Fruit fly (Drosophila melanogaster) ovary, adult (tissue): Measurements from ENCODE around the gene CG3457.

Experiments used
- CG17801 ChIP-seq: fragments of 200-800 bp; optimal IDR thresholded peaks from 2 replicates; lab custom pipeline; 2019; ENCODE audit warnings: missing biosample characterization, mild to moderate bottlenecking, missing genetic modification characterization, moderate library complexity; ENCODE audit not compliant: partially characterized antibody

CG3457 gene

dm6 chrX:2184563-2184962, 3.1 kb upstream of the CG3457 start, which contains the start of the genes Nmd3 and CG17776:
Gene Nmd3 (minus strand): TSS chrX:2184668.
Gene CG17776 (plus strand): TSS chrX:2184725.
- peak; percentile 52 for TF ChIP-seq CG17801 (GFP tag; lab: Kevin White, UChicago)

- TF ChIP-seq CG17801 (GFP tag; lab: Kevin White, UChicago), result no peak
Measured at dm6 chrX:2186555-2186954, 1.1 kb upstream of the CG3457 start, which contains the start of gene CG17777. Gene CG17777 (plus strand): TSS chrX:2186855.

dm6 chrX:2188888-2189287, 1.3 kb downstream of the CG3457 start, which contains the start of gene Mct1:
Gene Mct1 (plus strand): TSS chrX:2189188.
- TF ChIP-seq CG17801 (GFP tag; lab: Kevin White, UChicago), result no peak

- TF ChIP-seq CG17801 (GFP tag; lab: Kevin White, UChicago), result no peak
Measured at dm6 chrX:2191896-2192295, 4.3 kb downstream of the CG3457 start.

dm6 chrX:2193158-2193557, 5.5 kb downstream of the CG3457 start:
- no peak for TF ChIP-seq CG17801 (GFP tag; lab: Kevin White, UChicago)

dm6 chrX:2193809-2194207, 6.2 kb downstream of the CG3457 start, which contains the start of gene CG14053:
Gene CG14053 (minus strand): TSS chrX:2193909.
- TF ChIP-seq CG17801 (GFP tag; lab: Kevin White, UChicago), result no peak

- peak; percentile 24 for TF ChIP-seq CG17801 (GFP tag; lab: Kevin White, UChicago)
Measured at dm6 chrX:2194208-2195094, 6.8 kb downstream of the CG3457 start.

dm6 chrX:2196086-2196732, 8.6 kb downstream of the CG3457 start:
- peak; percentile 87 for TF ChIP-seq CG17801 (GFP tag; lab: Kevin White, UChicago)

dm6 chrX:2197414-2198271, 10.0 kb downstream of the CG3457 start:
- no peak for TF ChIP-seq CG17801 (GFP tag; lab: Kevin White, UChicago)

- no peak for TF ChIP-seq CG17801 (GFP tag; lab: Kevin White, UChicago)
Measured at dm6 chrX:2198272-2198571, 10.6 kb downstream of the CG3457 start.

- TF ChIP-seq CG17801 (GFP tag; lab: Kevin White, UChicago), result no peak
Measured at dm6 chrX:2199303-2199702, 11.7 kb downstream of the CG3457 start.

- no peak for TF ChIP-seq CG17801 (GFP tag; lab: Kevin White, UChicago)
Measured at dm6 chrX:2203766-2204165, 16.1 kb downstream of the CG3457 start, which contains the start of gene FarO. Gene FarO (minus strand): TSS chrX:2203866.

dm6 chrX:2208641-2209241, 21.1 kb downstream of the CG3457 start:
- TF ChIP-seq CG17801 (GFP tag; lab: Kevin White, UChicago), result no peak

- TF ChIP-seq CG17801 (GFP tag; lab: Kevin White, UChicago), result no peak
Measured at dm6 chrX:2212327-2212820, 24.8 kb downstream of the CG3457 start.
